Fruit fly (Drosophila melanogaster) whole organism, wandering third instar larva: ENCODE results near the gene Jon25Biii.

ENCODE experiments used
- CG32264 ChIP-seq: fragments of 200-800 bp; sonication (Bioruptor generic); optimal IDR thresholded peaks from 2 replicates; lab custom pipeline; 2016; ENCODE audit warnings: missing biosample characterization, missing genetic modification characterization
- Hr78 ChIP-seq: fragments of >200 bp; optimal IDR thresholded peaks from 2 replicates; lab custom pipeline; 2017; ENCODE audit warnings: missing biosample characterization, missing genetic modification characterization
- Myc ChIP-seq: fragments of >200 bp; optimal IDR thresholded peaks from 2 replicates; lab custom pipeline; 2017
- dmrt93B ChIP-seq: fragments of 200-800 bp; sonication (Bioruptor generic); optimal IDR thresholded peaks from 2 replicates; lab custom pipeline; 2018; ENCODE audit warnings: missing biosample characterization, mild to moderate bottlenecking, missing genetic modification characterization
- fru ChIP-seq: fragments of 200-800 bp; sonication (Bioruptor generic); optimal IDR thresholded peaks from 3 replicates; lab custom pipeline; 2016; ENCODE audit warnings: missing biosample characterization, mild to moderate bottlenecking, missing genetic modification characterization
- pan ChIP-seq: fragments of >200 bp; optimal IDR thresholded peaks from 2 replicates; lab custom pipeline; 2017
- sv ChIP-seq: fragments of 200-800 bp; sonication (Bioruptor generic); optimal IDR thresholded peaks from 3 replicates; lab custom pipeline; 2016; ENCODE audit warnings: missing biosample characterization, missing genetic modification characterization

- TF ChIP-seq dmrt93B (GFP tag; lab: Kevin White, UChicago) (no peak), pan (lab: Kevin White, UChicago) (no peak), Myc (lab: Kevin White, UChicago) (no peak), CG32264 (GFP tag; lab: Kevin White, UChicago) (no peak), fru (GFP tag; lab: Kevin White, UChicago) (no peak), Hr78 (no peak), sv (no peak)
Measured at dm6 chr2L:4996283-4996922, 45.8 kb upstream of the Jon25Biii start.
